Worm (Caenorhabditis elegans) whole organism, late embryonic: ENCODE results near the gene F46C8.1.

ENCODE experiments used
- C08G9.2 ChIP-seq: sonication (generic microtip); optimal IDR thresholded peaks from 2 replicates; lab custom pipeline; 2016; ENCODE audit warnings: mild to moderate bottlenecking, missing genetic modification characterization, moderate library complexity, missing compliant biosample characterization
- C38D4.7 ChIP-seq: fragments of 200-800 bp; sonication (Bioruptor generic); optimal IDR thresholded peaks from 2 replicates; lab custom pipeline; 2018; ENCODE audit warnings: mild to moderate bottlenecking, missing genetic modification characterization, moderate library complexity, missing compliant biosample characterization
- F13H6.1 ChIP-seq: sonication (generic microtip); optimal IDR thresholded peaks from 2 replicates; lab custom pipeline; 2016; ENCODE audit warnings: missing genetic modification characterization, missing compliant biosample characterization
- T23F11.4 ChIP-seq: fragments of 200-800 bp; sonication (Bioruptor generic); optimal IDR thresholded peaks from 2 replicates; lab custom pipeline; 2018; ENCODE audit warnings: mild to moderate bottlenecking, missing genetic modification characterization, missing compliant biosample characterization
- Y22D7AL.16 ChIP-seq: sonication (generic microtip); optimal IDR thresholded peaks from 2 replicates; lab custom pipeline; 2016; ENCODE audit warnings: missing genetic modification characterization, missing compliant biosample characterization
- ahr-1 ChIP-seq: sonication (generic microtip); optimal IDR thresholded peaks from 2 replicates; lab custom pipeline; 2016; ENCODE audit warnings: missing genetic modification characterization, missing compliant biosample characterization
- ceh-18 ChIP-seq: sonication (generic microtip); optimal IDR thresholded peaks from 2 replicates; lab custom pipeline; 2016; ENCODE audit warnings: missing genetic modification characterization, missing compliant biosample characterization
- ceh-2 ChIP-seq: sonication (generic microtip); optimal IDR thresholded peaks from 2 replicates; lab custom pipeline; 2016; ENCODE audit warnings: missing genotype, missing genetic modification characterization, missing compliant biosample characterization
- ceh-22 ChIP-seq: sonication (generic microtip); optimal IDR thresholded peaks from 2 replicates; lab custom pipeline; 2017; ENCODE audit warnings: missing biosample characterization, missing genetic modification characterization
- ceh-24 ChIP-seq: sonication (generic microtip); optimal IDR thresholded peaks from 2 replicates; lab custom pipeline; 2016; ENCODE audit warnings: mild to moderate bottlenecking, missing genetic modification characterization, missing compliant biosample characterization
- ceh-31 ChIP-seq: sonication (generic microtip); optimal IDR thresholded peaks from 2 replicates; lab custom pipeline; 2016; ENCODE audit warnings: missing genetic modification characterization, missing compliant biosample characterization
- ceh-34 ChIP-seq: sonication (generic microtip); optimal IDR thresholded peaks from 2 replicates; lab custom pipeline; 2016; ENCODE audit warnings: mild to moderate bottlenecking, missing genetic modification characterization, missing compliant biosample characterization
- ceh-48 ChIP-seq: sonication (generic microtip); optimal IDR thresholded peaks from 2 replicates; lab custom pipeline; 2016; ENCODE audit warnings: missing genetic modification characterization, inconsistent platforms, missing compliant biosample characterization
- eyg-1 ChIP-seq: sonication (generic microtip); optimal IDR thresholded peaks from 2 replicates; lab custom pipeline; 2016; ENCODE audit warnings: missing genotype, missing genetic modification characterization, missing compliant biosample characterization
- fax-1 ChIP-seq: sonication (generic microtip); optimal IDR thresholded peaks from 2 replicates; lab custom pipeline; 2016; ENCODE audit warnings: missing genotype, missing genetic modification characterization, missing compliant biosample characterization
- gmeb-2 ChIP-seq: sonication (generic microtip); optimal IDR thresholded peaks from 2 replicates; lab custom pipeline; 2016; ENCODE audit warnings: missing genetic modification characterization, inconsistent platforms, missing compliant biosample characterization
- hlh-13 ChIP-seq: fragments of 200-800 bp; sonication (Bioruptor generic); optimal IDR thresholded peaks from 2 replicates; lab custom pipeline; 2018; ENCODE audit warnings: mild to moderate bottlenecking, missing genetic modification characterization, missing compliant biosample characterization
- hlh-30 ChIP-seq: sonication (generic microtip); optimal IDR thresholded peaks from 2 replicates; lab custom pipeline; 2017; ENCODE audit warnings: antibody characterized with exemption, missing genetic modification characterization, missing compliant biosample characterization; ENCODE audit not compliant: insufficient read depth
- hlh-8 ChIP-seq: sonication (generic microtip); optimal IDR thresholded peaks from 2 replicates; lab custom pipeline; 2016; ENCODE audit warnings: missing genotype, missing genetic modification characterization, missing compliant biosample characterization
- lim-6 ChIP-seq: sonication (generic microtip); optimal IDR thresholded peaks from 2 replicates; lab custom pipeline; 2016; ENCODE audit warnings: missing genetic modification characterization, missing compliant biosample characterization
- lin-11 ChIP-seq: fragments of 200-800 bp; sonication (Bioruptor generic); optimal IDR thresholded peaks from 2 replicates; lab custom pipeline; 2018; ENCODE audit warnings: mild to moderate bottlenecking, missing genetic modification characterization, missing compliant biosample characterization
- madf-2 ChIP-seq: sonication (generic microtip); optimal IDR thresholded peaks from 2 replicates; lab custom pipeline; 2017; ENCODE audit warnings: missing genetic modification characterization, missing compliant biosample characterization
- odd-2 ChIP-seq: sonication (generic microtip); optimal IDR thresholded peaks from 2 replicates; lab custom pipeline; 2017; ENCODE audit warnings: antibody characterized with exemption, mild to moderate bottlenecking, missing genetic modification characterization, missing compliant biosample characterization
- pat-9 ChIP-seq: fragments of 200-800 bp; sonication (Bioruptor generic); optimal IDR thresholded peaks from 2 replicates; lab custom pipeline; 2018; ENCODE audit warnings: mild to moderate bottlenecking, missing genetic modification characterization, moderate library complexity, missing compliant biosample characterization
- pax-1 ChIP-seq: fragments of 150-350 bp; optimal IDR thresholded peaks from 2 replicates; lab custom pipeline; 2014; ENCODE audit warnings: missing biosample characterization, missing genetic modification characterization
- pqm-1 ChIP-seq: sonication (generic microtip); optimal IDR thresholded peaks from 2 replicates; lab custom pipeline; 2016; ENCODE audit warnings: missing genetic modification characterization, missing compliant biosample characterization
- ref-2 ChIP-seq: sonication (generic microtip); optimal IDR thresholded peaks from 2 replicates; lab custom pipeline; 2016; ENCODE audit warnings: missing genetic modification characterization, missing compliant biosample characterization
- sox-4 ChIP-seq: sonication (generic microtip); optimal IDR thresholded peaks from 2 replicates; lab custom pipeline; 2017; ENCODE audit warnings: mild to moderate bottlenecking, missing genetic modification characterization, inconsistent platforms, missing compliant biosample characterization
- syd-9 ChIP-seq: sonication (generic microtip); optimal IDR thresholded peaks from 2 replicates; lab custom pipeline; 2016; ENCODE audit warnings: mild to moderate bottlenecking, missing genetic modification characterization, moderate library complexity, missing compliant biosample characterization
- tbx-2 ChIP-seq: sonication (generic microtip); optimal IDR thresholded peaks from 2 replicates; lab custom pipeline; 2016; ENCODE audit warnings: missing genetic modification characterization, missing compliant biosample characterization
- tbx-7 ChIP-seq: sonication (generic microtip); optimal IDR thresholded peaks from 2 replicates; lab custom pipeline; 2016; ENCODE audit warnings: missing genotype, missing genetic modification characterization, missing compliant biosample characterization
- unc-86 ChIP-seq: sonication (generic microtip); optimal IDR thresholded peaks from 2 replicates; lab custom pipeline; 2016; ENCODE audit warnings: missing genetic modification characterization, missing compliant biosample characterization
- zip-5 ChIP-seq: sonication (generic microtip); optimal IDR thresholded peaks from 2 replicates; lab custom pipeline; 2016; ENCODE audit warnings: missing genetic modification characterization, missing compliant biosample characterization
- ztf-16 ChIP-seq: sonication (generic microtip); optimal IDR thresholded peaks from 2 replicates; lab custom pipeline; 2017; ENCODE audit warnings: missing genetic modification characterization, missing compliant biosample characterization

The F46C8.1 gene

ce11 chrX:7546509-7546908, 1.7 kb upstream of the F46C8.1 start, which contains the start of gene col-174:
TSS of gene col-174 (plus strand) at chrX:7546809.
- TF ChIP-seq ceh-31 (no peak), ceh-48 (tag; lab: Kevin White, UChicago) (no peak), gmeb-2 (tag; lab: Kevin White, UChicago) (no peak), unc-86 (tag; lab: Kevin White, UChicago) (no peak), pqm-1 (tag; lab: Kevin White, UChicago) (no peak), tbx-2 (tag; lab: Kevin White, UChicago) (no peak), ztf-16 (tag; lab: Kevin White, UChicago) (no peak), ceh-34 (no peak), F13H6.1 (tag; lab: Kevin White, UChicago) (no peak), madf-2 (tag; lab: Kevin White, UChicago) (no peak), ceh-18 (tag; lab: Kevin White, UChicago) (no peak), zip-5 (tag; lab: Kevin White, UChicago) (no peak), tbx-7 (tag; lab: Kevin White, UChicago) (no peak)

- TF ChIP-seq ceh-22 (tag; lab: Kevin White, UChicago): no peak
- TF ChIP-seq hlh-8 (tag; lab: Kevin White, UChicago): no peak
- no peak for TF ChIP-seq ref-2 (tag; lab: Kevin White, UChicago)
- TF ChIP-seq T23F11.4 (GFP tag; lab: Kevin White, UChicago): no peak
- no peak for TF ChIP-seq lin-11 (tag; lab: Kevin White, UChicago)
- no peak for TF ChIP-seq ceh-34
- no peak for TF ChIP-seq fax-1 (tag; lab: Kevin White, UChicago)
- no peak for TF ChIP-seq hlh-13
- no peak for TF ChIP-seq pat-9 (tag; lab: Kevin White, UChicago)
- TF ChIP-seq syd-9: no peak
- no peak for TF ChIP-seq lim-6 (tag; lab: Kevin White, UChicago)
- TF ChIP-seq sox-4 (tag; lab: Kevin White, UChicago): no peak
- TF ChIP-seq odd-2 (tag; lab: Kevin White, UChicago): no peak
- no peak for TF ChIP-seq ahr-1 (tag; lab: Kevin White, UChicago)
- no peak for TF ChIP-seq C38D4.7 (GFP tag; lab: Kevin White, UChicago)
Measured at ce11 chrX:7547696-7548095, 562 bp upstream of the F46C8.1 start.

DNA sequence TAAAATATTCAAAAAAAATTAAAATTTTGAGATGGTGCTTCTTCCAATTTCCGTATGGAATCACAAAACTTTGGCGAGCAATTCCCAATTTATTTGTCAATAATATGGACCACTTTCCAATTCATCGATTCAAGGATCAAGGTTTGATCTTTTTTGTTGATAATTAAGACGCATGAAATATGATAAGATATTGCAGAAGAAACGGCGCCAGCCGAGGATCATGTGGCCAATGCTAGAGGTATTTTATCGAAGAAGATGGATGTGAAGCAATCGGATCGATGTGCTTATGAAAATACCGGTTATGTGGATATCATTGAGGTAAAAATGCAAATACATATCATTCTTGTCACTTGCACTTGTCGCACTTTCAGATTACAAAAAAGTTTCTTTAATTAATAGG, 2.2 kb downstream of the F46C8.1 start:
- TF ChIP-seq Y22D7AL.16 (no peak), hlh-30 (tag; lab: Kevin White, UChicago) (no peak), hlh-13 (no peak), pax-1 (no peak)

DNA sequence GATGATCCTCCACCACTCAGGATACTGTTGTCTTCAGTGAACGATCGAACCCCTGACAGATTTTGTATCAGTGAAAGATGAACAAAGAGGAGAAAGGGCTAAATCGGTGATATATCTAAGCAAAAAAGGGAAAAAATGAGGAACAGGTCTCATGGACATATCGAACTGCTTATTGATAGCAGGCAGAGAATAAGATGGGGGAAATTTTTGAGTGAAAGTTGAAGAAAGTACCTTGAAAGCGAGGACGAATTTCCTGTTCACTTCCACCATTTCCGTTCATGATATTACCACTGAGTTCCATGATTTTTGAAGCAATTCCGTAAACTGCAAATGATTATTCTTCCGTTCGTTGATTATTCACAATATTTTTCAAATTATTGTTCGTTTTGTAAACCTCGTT, 5.1 kb downstream of the F46C8.1 start:
- TF ChIP-seq odd-2 (tag; lab: Kevin White, UChicago): no peak

- no peak for TF ChIP-seq tbx-2 (tag; lab: Kevin White, UChicago)
- no peak for TF ChIP-seq ceh-2 (tag; lab: Kevin White, UChicago)
- no peak for TF ChIP-seq C08G9.2 (tag; lab: Kevin White, UChicago)
- no peak for TF ChIP-seq eyg-1 (tag; lab: Kevin White, UChicago)
- TF ChIP-seq ceh-24 (tag; lab: Kevin White, UChicago): no peak
Measured at ce11 chrX:7554326-7554725, 6.1 kb downstream of the F46C8.1 start, which contains the start of gene F46C8.8. TSS of gene F46C8.8 (minus strand) at chrX:7554426.
